Worm (Caenorhabditis elegans): ENCODE results near the gene dyf-2.

DNA sequence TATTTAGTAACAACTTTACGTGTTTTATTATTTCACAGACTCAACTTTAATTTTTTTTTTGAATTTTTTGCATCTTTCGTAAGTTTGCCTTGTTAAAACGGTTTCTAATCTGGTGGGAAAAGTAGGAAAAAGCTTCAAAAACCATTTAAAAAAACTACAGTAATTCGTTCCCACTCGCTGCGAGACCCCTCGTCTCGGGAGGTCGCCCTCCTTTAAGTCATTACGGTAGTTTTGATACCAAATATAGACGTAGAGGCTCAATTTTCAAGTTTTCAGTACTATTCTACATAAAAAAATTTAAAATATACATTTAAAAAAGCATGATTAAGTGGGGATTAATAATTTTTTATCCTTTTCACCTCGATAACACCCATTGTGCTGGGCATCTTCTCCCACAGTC, 45.4 kb downstream of the dyf-2 start:
- TF ChIP-seq unc-55 (GFP tag; optimal IDR thresholded peaks at IDR 0.05) = no peak
- TF ChIP-seq nhr-11 (tag; optimal IDR thresholded peaks at IDR 0.05) = no peak
- TF ChIP-seq pqm-1 (tag; optimal IDR thresholded peaks at IDR 0.05) = no peak
- TF ChIP-seq tbx-2 (tag; optimal IDR thresholded peaks at IDR 0.05) = no peak
- TF ChIP-seq hlh-30 (tag; optimal IDR thresholded peaks at IDR 0.05; ENCODE audit: insufficient read depth) = no peak
- no peak for TF ChIP-seq madf-2 (tag; optimal IDR thresholded peaks at IDR 0.05)
- no peak for TF ChIP-seq ceh-34 (tag; optimal IDR thresholded peaks at IDR 0.05)
- TF ChIP-seq fkh-6 (tag; optimal IDR thresholded peaks at IDR 0.05) = no peak
- no peak for TF ChIP-seq ref-2 (tag; optimal IDR thresholded peaks at IDR 0.05)
- no peak for TF ChIP-seq ttx-3 (tag; optimal IDR thresholded peaks at IDR 0.05)
- TF ChIP-seq lin-11 (tag; optimal IDR thresholded peaks at IDR 0.05) = no peak
- TF ChIP-seq ceh-22 (tag; optimal IDR thresholded peaks at IDR 0.05) = no peak
- no peak for TF ChIP-seq eyg-1 (tag; optimal IDR thresholded peaks at IDR 0.05)
